Worm (Caenorhabditis elegans) whole organism, mixed stage, embryonic: ENCODE measurements around the gene F37C12.14.

ENCODE experiments used
- M03D4.4 ChIP-seq: sonication (generic microtip); optimal IDR thresholded peaks from 2 replicates; lab custom pipeline; 2017; ENCODE audit warnings: mild to moderate bottlenecking, missing genetic modification characterization, missing compliant biosample characterization
- bed-3 ChIP-seq: fragments of 200-800 bp; sonication (Bioruptor generic); optimal IDR thresholded peaks from 3 replicates; lab custom pipeline; 2018; ENCODE audit warnings: mild to moderate bottlenecking, missing genetic modification characterization, moderate library complexity, missing compliant biosample characterization
- blmp-1 ChIP-seq: fragments of 150-350 bp; optimal IDR thresholded peaks from 2 replicates; lab custom pipeline; 2014; ENCODE audit warnings: missing biosample characterization, missing genetic modification characterization
- ceh-39 ChIP-seq: fragments of 150-350 bp; optimal IDR thresholded peaks from 2 replicates; lab custom pipeline; 2014; ENCODE audit warnings: missing biosample characterization, missing genetic modification characterization
- ceh-43 ChIP-seq: fragments of 200-800 bp; sonication (Bioruptor generic); optimal IDR thresholded peaks from 2 replicates; lab custom pipeline; 2018; ENCODE audit warnings: mild to moderate bottlenecking, missing genetic modification characterization, moderate library complexity, missing compliant biosample characterization
- ceh-83 ChIP-seq: fragments of 200-800 bp; sonication (Bioruptor generic); optimal IDR thresholded peaks from 2 replicates; lab custom pipeline; 2018; ENCODE audit warnings: mild to moderate bottlenecking, missing genetic modification characterization, missing compliant biosample characterization
- ces-1 ChIP-seq: fragments of 150-350 bp; optimal IDR thresholded peaks from 2 replicates; lab custom pipeline; 2014; ENCODE audit warnings: missing biosample characterization, missing genetic modification reagents, missing genetic modification characterization
- cnd-1 ChIP-seq: fragments of 200-800 bp; sonication (Bioruptor generic); optimal IDR thresholded peaks from 2 replicates; lab custom pipeline; 2018; ENCODE audit warnings: mild to moderate bottlenecking, missing genetic modification characterization, missing compliant biosample characterization
- drap-1 ChIP-seq: fragments of 200-800 bp; sonication (Bioruptor generic); optimal IDR thresholded peaks from 3 replicates; lab custom pipeline; 2018; ENCODE audit warnings: mild to moderate bottlenecking, missing genetic modification characterization, missing compliant biosample characterization
- elt-1 ChIP-seq: sonication (generic microtip); optimal IDR thresholded peaks from 2 replicates; lab custom pipeline; 2017; ENCODE audit warnings: missing genetic modification characterization, mild to moderate bottlenecking, missing compliant biosample characterization, antibody characterized with exemption, moderate library complexity, borderline replicate concordance; ENCODE audit not compliant: insufficient read depth
- elt-3 ChIP-seq: fragments of 150-350 bp; optimal IDR thresholded peaks from 2 replicates; lab custom pipeline; 2014; ENCODE audit warnings: missing biosample characterization, missing genetic modification characterization
- flh-1 ChIP-seq: fragments of 200-800 bp; sonication (Bioruptor generic); optimal IDR thresholded peaks from 2 replicates; lab custom pipeline; 2018; ENCODE audit warnings: mild to moderate bottlenecking, missing genetic modification characterization, moderate library complexity, missing compliant biosample characterization
- ham-2 ChIP-seq: fragments of 200-800 bp; sonication (Bioruptor generic); optimal IDR thresholded peaks from 2 replicates; lab custom pipeline; 2018; ENCODE audit warnings: mild to moderate bottlenecking, missing genetic modification characterization, missing compliant biosample characterization
- hlh-1 ChIP-seq: fragments of 150-350 bp; optimal IDR thresholded peaks from 2 replicates; lab custom pipeline; 2014; ENCODE audit warnings: missing biosample characterization, missing genetic modification reagents, missing genetic modification characterization
- lin-13 ChIP-seq: fragments of 150-350 bp; optimal IDR thresholded peaks from 2 replicates; lab custom pipeline; 2014; ENCODE audit warnings: missing biosample characterization, missing genetic modification characterization
- lin-32 ChIP-seq: fragments of 200-800 bp; sonication (Bioruptor generic); optimal IDR thresholded peaks from 2 replicates; lab custom pipeline; 2018; ENCODE audit warnings: mild to moderate bottlenecking, missing genetic modification characterization, missing compliant biosample characterization
- lsy-2 ChIP-seq: fragments of 150-350 bp; optimal IDR thresholded peaks from 2 replicates; lab custom pipeline; 2014; ENCODE audit warnings: missing biosample characterization, missing genetic modification characterization
- mab-5 ChIP-seq: fragments of 150-350 bp; optimal IDR thresholded peaks from 2 replicates; lab custom pipeline; 2014; ENCODE audit warnings: missing biosample characterization, missing genetic modification characterization
- mep-1 ChIP-seq: fragments of 150-350 bp; optimal IDR thresholded peaks from 2 replicates; lab custom pipeline; 2017; ENCODE audit warnings: missing biosample characterization, missing genetic modification reagents, missing genetic modification characterization, inconsistent platforms
- mls-2 ChIP-seq: sonication (generic microtip); optimal IDR thresholded peaks from 2 replicates; lab custom pipeline; 2016; ENCODE audit warnings: mild to moderate bottlenecking, missing genetic modification characterization, moderate library complexity, missing compliant biosample characterization
- nhr-12 ChIP-seq: fragments of 150-350 bp; optimal IDR thresholded peaks from 2 replicates; lab custom pipeline; 2014; ENCODE audit warnings: missing biosample characterization, missing genetic modification characterization
- nhr-2 ChIP-seq: fragments of 150-350 bp; optimal IDR thresholded peaks from 2 replicates; lab custom pipeline; 2014; ENCODE audit warnings: missing biosample characterization, missing genetic modification characterization
- nhr-237 ChIP-seq: fragments of 150-350 bp; optimal IDR thresholded peaks from 2 replicates; lab custom pipeline; 2014; ENCODE audit warnings: missing biosample characterization, missing genetic modification characterization
- nhr-28 ChIP-seq: fragments of 150-350 bp; optimal IDR thresholded peaks from 2 replicates; lab custom pipeline; 2014; ENCODE audit warnings: missing biosample characterization, missing genetic modification characterization
- nhr-76 ChIP-seq: sonication (generic microtip); optimal IDR thresholded peaks from 2 replicates; lab custom pipeline; 2017; ENCODE audit warnings: missing biosample characterization, missing genetic modification characterization
- pha-4 ChIP-seq: fragments of 150-350 bp; optimal IDR thresholded peaks from 2 replicates; lab custom pipeline; 2018; ENCODE audit warnings: missing biosample characterization, missing genetic modification reagents, missing genetic modification characterization
- sem-2 ChIP-seq: fragments of 200-800 bp; sonication (Bioruptor generic); optimal IDR thresholded peaks from 2 replicates; lab custom pipeline; 2018; ENCODE audit warnings: mild to moderate bottlenecking, missing genetic modification characterization, missing compliant biosample characterization
- snpc-4 ChIP-seq: fragments of 150-350 bp; optimal IDR thresholded peaks from 2 replicates; lab custom pipeline; 2014; ENCODE audit warnings: missing biosample characterization, missing genetic modification characterization
- sptf-1 ChIP-seq: sonication (generic microtip); optimal IDR thresholded peaks from 2 replicates; lab custom pipeline; 2017; ENCODE audit warnings: mild to moderate bottlenecking, missing genetic modification characterization, moderate library complexity, missing compliant biosample characterization
- tbx-8 ChIP-seq: fragments of 200-800 bp; sonication (Bioruptor generic); optimal IDR thresholded peaks from 2 replicates; lab custom pipeline; 2018; ENCODE audit warnings: mild to moderate bottlenecking, missing genetic modification characterization, moderate library complexity, missing compliant biosample characterization
- unc-120 ChIP-seq: sonication (generic microtip); optimal IDR thresholded peaks from 2 replicates; lab custom pipeline; 2017; ENCODE audit warnings: missing genetic modification characterization, missing compliant biosample characterization; ENCODE audit not compliant: poor library complexity, severe bottlenecking
- unc-39 ChIP-seq: fragments of 150-350 bp; optimal IDR thresholded peaks from 2 replicates; lab custom pipeline; 2014; ENCODE audit warnings: missing biosample characterization, missing genetic modification characterization
- unc-62 ChIP-seq: fragments of 150-350 bp; optimal IDR thresholded peaks from 2 replicates; lab custom pipeline; 2014; ENCODE audit warnings: missing biosample characterization, missing genetic modification reagents, missing genetic modification characterization
- zip-8 ChIP-seq: fragments of 150-350 bp; optimal IDR thresholded peaks from 2 replicates; lab custom pipeline; 2014; ENCODE audit warnings: missing biosample characterization, missing genetic modification characterization
- ztf-11 ChIP-seq: fragments of 150-350 bp; optimal IDR thresholded peaks from 2 replicates; lab custom pipeline; 2014; ENCODE audit warnings: missing biosample characterization, missing genetic modification characterization

F37C12.14 gene

DNA sequence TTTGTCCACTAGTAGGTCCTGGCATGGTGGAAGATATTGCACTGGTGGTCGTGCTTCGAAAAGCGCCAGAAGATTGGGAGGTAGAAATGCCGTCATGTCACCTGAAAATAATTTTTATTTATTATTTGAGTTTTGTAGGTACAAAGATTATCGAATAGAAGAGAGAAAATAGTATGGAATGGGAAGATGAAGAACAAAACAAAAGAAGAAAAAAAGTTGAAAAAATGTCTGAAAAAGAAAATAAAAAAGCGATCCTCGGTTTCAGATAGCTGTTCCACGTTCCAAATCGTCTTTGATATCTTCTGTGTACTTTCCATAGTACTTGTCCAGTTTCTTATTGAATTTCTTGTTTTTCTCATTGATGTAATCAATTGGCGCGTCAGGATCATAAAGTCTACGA lies 24.3 kb downstream of the F37C12.14 start, which contains the start of gene rnp-7:
Gene rnp-7 (minus strand): TSS at position 101 of the 400 bp plus-strand sequence.
- TF ChIP-seq cnd-1 (tag; lab: Kevin White, UChicago) (no peak), tbx-8 (GFP tag; lab: Kevin White, UChicago) (no peak)

DNA sequence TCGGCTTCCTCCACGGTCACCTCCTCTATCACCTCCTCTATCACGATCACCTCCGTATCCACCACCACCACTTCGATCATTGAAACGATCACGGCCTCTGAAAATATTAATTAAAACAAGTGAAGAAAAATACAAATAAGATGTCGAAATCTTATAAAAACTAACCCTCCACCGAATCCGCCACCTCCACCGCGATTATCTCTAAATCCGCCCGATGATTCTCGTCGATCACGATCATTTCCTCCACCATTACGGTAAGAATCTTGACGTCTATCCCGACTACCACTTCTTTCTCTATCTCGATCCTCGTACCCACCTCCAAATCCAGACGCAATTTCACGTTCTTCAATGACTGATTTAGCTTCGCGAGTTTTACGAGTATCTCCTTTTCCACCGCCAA lies 26.1 kb downstream of the F37C12.14 start:
- no peak for TF ChIP-seq lin-32 (GFP tag; lab: Kevin White, UChicago)
- TF ChIP-seq mab-5, result no peak
- no peak for TF ChIP-seq sptf-1

DNA sequence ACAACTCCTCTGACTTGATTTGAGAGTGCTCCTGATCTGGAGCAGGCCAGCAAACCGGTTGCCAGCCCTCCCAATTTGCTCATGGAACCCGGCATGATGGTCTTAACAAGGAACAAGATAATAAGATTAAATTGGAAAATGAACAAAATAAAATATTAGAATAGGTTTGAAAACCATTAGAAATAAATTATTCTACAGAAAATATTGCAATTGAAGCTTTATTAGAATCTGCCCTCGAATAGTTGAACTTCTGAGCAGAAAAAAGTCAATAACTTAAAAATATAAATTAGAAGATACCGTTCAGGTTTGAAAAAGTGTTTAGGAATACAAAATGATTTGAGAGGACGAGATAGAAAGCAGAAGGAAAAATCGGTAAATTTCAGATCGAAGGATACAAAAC lies 26.7 kb downstream of the F37C12.14 start, which contains the start of gene nuo-4:
Gene nuo-4 (minus strand): TSS at position 101 of the 400 bp plus-strand sequence.
- no peak for TF ChIP-seq ceh-43 (GFP tag; lab: Kevin White, UChicago)
- TF ChIP-seq ceh-83 (GFP tag; lab: Kevin White, UChicago), result no peak
- no peak for TF ChIP-seq ztf-11
- TF ChIP-seq sem-2, result no peak
- TF ChIP-seq mls-2, result no peak
- TF ChIP-seq snpc-4 (tag; lab: Kevin White, UChicago), result no peak
- TF ChIP-seq mep-1, result no peak
- TF ChIP-seq nhr-2 (tag; lab: Kevin White, UChicago), result no peak
- TF ChIP-seq lin-13 (tag; lab: Kevin White, UChicago), result no peak
- TF ChIP-seq tbx-8 (GFP tag; lab: Kevin White, UChicago), result no peak
- no peak for TF ChIP-seq elt-1 (tag; lab: Kevin White, UChicago)
- no peak for TF ChIP-seq mab-5
- no peak for TF ChIP-seq cnd-1 (tag; lab: Kevin White, UChicago)
- TF ChIP-seq nhr-76 (tag; lab: Kevin White, UChicago), result no peak
- TF ChIP-seq nhr-28 (tag; lab: Kevin White, UChicago), result no peak
- TF ChIP-seq flh-1, result no peak
- TF ChIP-seq unc-62, result no peak
- no peak for TF ChIP-seq lsy-2 (tag; lab: Kevin White, UChicago)

DNA sequence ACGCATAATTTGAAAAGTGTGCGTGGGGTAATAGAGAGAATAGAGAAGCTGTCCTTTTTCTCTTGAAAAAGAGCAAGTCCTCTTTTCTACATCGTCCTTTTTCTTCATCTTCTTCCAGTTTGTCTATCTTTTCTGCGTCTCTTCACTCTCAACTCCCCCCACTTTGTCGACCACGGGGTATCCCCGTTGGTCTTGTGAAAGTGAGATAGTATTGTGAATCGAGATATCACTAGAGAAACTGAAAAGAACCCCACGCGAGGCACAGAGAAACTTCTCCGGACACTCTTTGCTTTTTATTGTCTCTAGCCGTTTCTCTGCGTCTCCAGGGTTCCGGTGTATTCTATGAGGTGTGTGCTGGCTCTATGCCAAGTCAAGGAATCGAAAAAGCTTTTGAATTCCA lies 29.7 kb downstream of the F37C12.14 start:
- TF ChIP-seq snpc-4 (tag; lab: Kevin White, UChicago), result no peak
- TF ChIP-seq hlh-1 (tag; lab: Kevin White, UChicago), result peak; percentile 78
- TF ChIP-seq nhr-28 (tag; lab: Kevin White, UChicago), result no peak
- peak; percentile 95 for TF ChIP-seq unc-120 (tag; lab: Kevin White, UChicago)
- no peak for TF ChIP-seq mab-5
- TF ChIP-seq elt-3 (tag; lab: Kevin White, UChicago), result no peak
- peak; percentile 47 for TF ChIP-seq drap-1 (GFP tag; lab: Kevin White, UChicago)
- TF ChIP-seq blmp-1 (tag; lab: Kevin White, UChicago), result no peak
- TF ChIP-seq M03D4.4, result peak; percentile 13
- peak; percentile 71 for TF ChIP-seq ham-2 (GFP tag; lab: Kevin White, UChicago)
- no peak for TF ChIP-seq ceh-43 (GFP tag; lab: Kevin White, UChicago)
- TF ChIP-seq elt-1 (tag; lab: Kevin White, UChicago), result no peak
- TF ChIP-seq ceh-39 (tag; lab: Kevin White, UChicago), result peak; percentile 70
- TF ChIP-seq nhr-2 (tag; lab: Kevin White, UChicago), result peak; percentile 52
- peak; percentile 65 for TF ChIP-seq ztf-11
- no peak for TF ChIP-seq unc-39 (tag; lab: Kevin White, UChicago)
- TF ChIP-seq cnd-1 (tag; lab: Kevin White, UChicago), result no peak
- TF ChIP-seq mep-1, result peak; percentile 77
- no peak for TF ChIP-seq ceh-83 (GFP tag; lab: Kevin White, UChicago)
- peak; percentile 72 for TF ChIP-seq lsy-2 (tag; lab: Kevin White, UChicago)
- TF ChIP-seq nhr-237 (tag; lab: Kevin White, UChicago), result peak; percentile 86
- peak; percentile 80 for TF ChIP-seq ces-1 (GFP tag; lab: Kevin White, UChicago)
- TF ChIP-seq sem-2, result no peak
- peak; percentile 1 for TF ChIP-seq tbx-8 (GFP tag; lab: Kevin White, UChicago)
- peak; percentile 84 for TF ChIP-seq mls-2
- TF ChIP-seq zip-8 (tag; lab: Kevin White, UChicago), result no peak
- TF ChIP-seq lin-13 (tag; lab: Kevin White, UChicago), result no peak
- peak; percentile 76 for TF ChIP-seq sptf-1
- TF ChIP-seq lin-32 (GFP tag; lab: Kevin White, UChicago), result no peak
- TF ChIP-seq nhr-12 (tag; lab: Kevin White, UChicago), result no peak
- TF ChIP-seq unc-62, result peak; percentile 75
- peak; percentile 20 for TF ChIP-seq bed-3 (GFP tag; lab: Kevin White, UChicago)
- no peak for TF ChIP-seq flh-1
- TF ChIP-seq nhr-76 (tag; lab: Kevin White, UChicago), result no peak
- peak; percentile 73 for TF ChIP-seq pha-4 (tag; lab: Kevin White, UChicago)
- TF ChIP-seq, all 35 proteins: peak for 18
